Worm (Caenorhabditis elegans): ENCODE results near the gene F08H9.3.
A peak's percentile ranks its signal among the peaks of the same experiment; 100 is the strongest.

Gene F08H9.3

DNA sequence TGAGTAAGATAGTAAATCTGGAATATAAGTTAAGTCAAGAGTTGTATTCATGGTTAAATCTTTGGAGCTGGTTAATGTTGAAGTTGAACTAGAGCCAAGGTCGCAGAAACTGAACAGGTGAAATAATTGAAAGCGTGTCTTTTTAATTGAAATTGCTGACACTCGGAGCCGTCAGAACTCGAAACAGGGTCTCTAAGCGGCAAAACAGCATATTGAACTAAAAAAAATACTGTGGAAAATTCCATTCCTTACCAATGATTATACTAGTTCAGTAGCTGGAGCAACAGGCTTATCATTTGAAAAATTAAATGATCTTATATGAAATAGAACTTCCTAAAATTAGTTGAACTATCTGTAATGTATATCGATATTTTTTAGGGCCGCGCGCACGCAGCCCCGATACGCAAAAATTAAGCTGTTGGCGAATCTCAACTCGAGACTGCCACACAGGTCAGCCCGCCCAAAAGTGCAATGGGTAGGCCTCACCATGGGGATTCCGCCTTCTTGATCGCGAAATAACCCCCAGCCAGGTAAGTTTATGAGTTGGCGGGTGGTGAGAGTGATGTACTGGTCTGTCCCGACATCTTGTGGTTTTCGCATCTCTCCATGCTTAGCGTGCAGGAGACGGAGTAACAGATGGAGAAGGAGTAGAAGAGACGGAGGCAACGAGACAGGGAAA lies 5.2 kb upstream of the F08H9.3 start, which contains the start of gene srz-97 (continued):
- TF ChIP-seq F57A8.1 (GFP tag; optimal IDR thresholded peaks at IDR 0.05) (no peak), rec-8 (tag; optimal IDR thresholded peaks at IDR 0.05) (no peak), tlf-1 (GFP tag; optimal IDR thresholded peaks at IDR 0.05) (no peak), nhr-27 (tag; optimal IDR thresholded peaks at IDR 0.05) (no peak), lin-40 (tag; optimal IDR thresholded peaks at IDR 0.05) (no peak), ceh-58 (GFP tag; IDR thresholded peaks at IDR 0.05) (no peak), lin-26 (GFP tag; IDR thresholded peaks at IDR 0.05) (peak; percentile 68; the same call in 1 of the 2 replicates), nfya-2 (GFP tag; IDR thresholded peaks at IDR 0.05) (no peak), akir-1 (GFP tag; optimal IDR thresholded peaks at IDR 0.05) (no peak), B0019.2 (GFP tag; conservative IDR thresholded peaks at IDR 0.05) (no peak), repo-1 (tag; optimal IDR thresholded peaks at IDR 0.05) (no peak), ama-1 (optimal IDR thresholded peaks at IDR 0.05) (no peak), ama-1 (GFP tag; optimal IDR thresholded peaks at IDR 0.05) (no peak), mes-4 (tag; optimal IDR thresholded peaks at IDR 0.05) (peak; percentile 17), nhr-90 (tag; optimal IDR thresholded peaks at IDR 0.05) (no peak), madf-6 (GFP tag; IDR thresholded peaks at IDR 0.05) (peak; percentile 83), egl-18 (GFP tag; IDR thresholded peaks at IDR 0.05) (no peak), xnd-1 (tag; optimal IDR thresholded peaks at IDR 0.05) (peak; percentile 21), dox-1 (GFP tag; IDR thresholded peaks at IDR 0.05) (peak; percentile 88), mcd-1 (GFP tag; IDR thresholded peaks at IDR 0.05) (peak; percentile 74), lsy-27 (tag; optimal IDR thresholded peaks at IDR 0.05; ENCODE audit: borderline replicate concordance, insufficient read depth) (no peak), ceh-27 (GFP tag; optimal IDR thresholded peaks at IDR 0.05) (no peak), lsl-1 (GFP tag; optimal IDR thresholded peaks at IDR 0.05) (peak; percentile 59), unc-130 (GFP tag; optimal IDR thresholded peaks at IDR 0.05) (no peak), nfya-1 (tag; optimal IDR thresholded peaks at IDR 0.05; ENCODE audit: borderline replicate concordance, insufficient read depth) (no peak), attf-6 (GFP tag; IDR thresholded peaks at IDR 0.05) (peak; percentile 84), hrde-1 (tag; optimal IDR thresholded peaks at IDR 0.05; ENCODE audit: borderline replicate concordance) (no peak), pha-4 (tag; optimal IDR thresholded peaks at IDR 0.05) (no peak), snpc-3.4 (tag; optimal IDR thresholded peaks at IDR 0.05) (peak; percentile 39), ceh-100 (GFP tag; IDR thresholded peaks at IDR 0.05) (0 out of 2 replicates have a peak, but pooled peaks have one; percentile 42), egl-44 (GFP tag; IDR thresholded peaks at IDR 0.05) (0 out of 2 replicates have a peak, but pooled peaks have one; percentile 29), bed-2 (GFP tag; IDR thresholded peaks at IDR 0.05) (peak; percentile 37; the same call in 1 of the 2 replicates), hmg-1.2 (GFP tag; IDR thresholded peaks at IDR 0.05) (peak; percentile 93), Y53G8AR.9 (GFP tag; conservative IDR thresholded peaks at IDR 0.05) (0 out of 2 replicates have a peak, but pooled peaks have one; percentile 61), bed-1 (GFP tag; IDR thresholded peaks at IDR 0.05) (no peak), ZK185.1 (tag; optimal IDR thresholded peaks at IDR 0.05; ENCODE audit: poor library complexity, severe bottlenecking) (peak; percentile 13), unc-62 (GFP tag; optimal IDR thresholded peaks at IDR 0.05) (no peak), hsf-1 (GFP tag; IDR thresholded peaks at IDR 0.05) (0 out of 2 replicates have a peak, but pooled peaks have one; percentile 25), ztf-26 (tag; optimal IDR thresholded peaks at IDR 0.05) (no peak), madf-3 (GFP tag; IDR thresholded peaks at IDR 0.05) (no peak), dpl-1 (GFP tag; optimal IDR thresholded peaks at IDR 0.05) (no peak), F37B4.10 (GFP tag; IDR thresholded peaks at IDR 0.05) (0 out of 2 replicates have a peak, but pooled peaks have one; percentile 73), ztf-6 (GFP tag; IDR thresholded peaks at IDR 0.05) (no peak), sdz-38 (tag; optimal IDR thresholded peaks at IDR 0.05) (no peak), ztf-22 (GFP tag; optimal IDR thresholded peaks at IDR 0.05) (no peak), F33H1.4 (GFP tag; IDR thresholded peaks at IDR 0.05) (peak; percentile 35; the same call in 1 of the 2 replicates), snpc-1.1 (tag; optimal IDR thresholded peaks at IDR 0.05; ENCODE audit: insufficient read depth) (peak; percentile 93)

Data from whole organism, young adult.